Fruit fly (Drosophila melanogaster): ENCODE measurements around the gene FoxK.

The FoxK gene

dm6 chr3L:11147675-11148074, 27.1 kb upstream of the FoxK start (continued):
- no peak for TF ChIP-seq PHDP (tag; optimal IDR thresholded peaks at IDR 0.05)
- TF ChIP-seq Fer3 (tag; optimal IDR thresholded peaks at IDR 0.05) = no peak
- peak; percentile 99 for TF ChIP-seq Blimp-1 (GFP tag; optimal IDR thresholded peaks at IDR 0.05)
- TF ChIP-seq abd-A (tag; optimal IDR thresholded peaks at IDR 0.05) = peak; percentile 76
- TF ChIP-seq CG4617 (GFP tag; optimal IDR thresholded peaks at IDR 0.05; ENCODE audit: borderline replicate concordance) = no peak
- no peak for TF ChIP-seq peb (GFP tag; IDR thresholded peaks at IDR 0.05)
- TF ChIP-seq Awh (GFP tag; IDR thresholded peaks at IDR 0.05) = peak; percentile 54; the same call in 1 of the 2 replicates
- TF ChIP-seq CG6175 (GFP tag; IDR thresholded peaks at IDR 0.05) = no peak
- TF ChIP-seq fd96Cb (tag; optimal IDR thresholded peaks at IDR 0.05) = no peak
- TF ChIP-seq zfh1 (GFP tag; IDR thresholded peaks at IDR 0.05) = no peak
- TF ChIP-seq Atf6 (GFP tag; IDR thresholded peaks at IDR 0.05) = no peak
- TF ChIP-seq CG8924 (tag; optimal IDR thresholded peaks at IDR 0.05) = no peak

dm6 chr3L:11145065-11145464, 24.5 kb upstream of the FoxK start:
- TF ChIP-seq ind (GFP tag; optimal IDR thresholded peaks at IDR 0.05) = no peak
- TF ChIP-seq bowl (GFP tag; IDR thresholded peaks at IDR 0.05) = 0 out of 2 replicates have a peak, but pooled peaks have one; percentile 10
- no peak for TF ChIP-seq lab (GFP tag; optimal IDR thresholded peaks at IDR 0.05)
- TF ChIP-seq wor (GFP tag; IDR thresholded peaks at IDR 0.05) = no peak
- peak; percentile 85 for TF ChIP-seq CG13894 (tag; optimal IDR thresholded peaks at IDR 0.05)
- TF ChIP-seq CG7556 (GFP tag; optimal IDR thresholded peaks at IDR 0.05) = no peak
- no peak for TF ChIP-seq CG16779 (GFP tag; IDR thresholded peaks at IDR 0.05)
- TF ChIP-seq sisA (GFP tag; IDR thresholded peaks at IDR 0.05) = no peak
- TF ChIP-seq sd (tag; optimal IDR thresholded peaks at IDR 0.05) = peak; percentile 92
- no peak for TF ChIP-seq Rx (GFP tag; IDR thresholded peaks at IDR 0.05)
- no peak for TF ChIP-seq psq (GFP tag; optimal IDR thresholded peaks at IDR 0.05)
- no peak for TF ChIP-seq CG7963 (GFP tag; IDR thresholded peaks at IDR 0.05; ENCODE audit: partially characterized antibody)
- no peak for TF ChIP-seq CG3847 (GFP tag; IDR thresholded peaks at IDR 0.05)

dm6 chr3L:11138862-11139261, 18.3 kb upstream of the FoxK start:
- TF ChIP-seq zfh1 (GFP tag; IDR thresholded peaks at IDR 0.05) = no peak
- 0 out of 2 replicates have a peak, but pooled peaks have one; percentile 17 for TF ChIP-seq Drgx (GFP tag; IDR thresholded peaks at IDR 0.05)
- no peak for TF ChIP-seq Sry-β (GFP tag; optimal IDR thresholded peaks at IDR 0.05)
- 0 out of 2 replicates have a peak, but pooled peaks have one; percentile 17 for TF ChIP-seq bbx (GFP tag; IDR thresholded peaks at IDR 0.05; ENCODE audit: partially characterized antibody)
- TF ChIP-seq crol (GFP tag; IDR thresholded peaks at IDR 0.05) = peak; percentile 78

dm6 chr3L:11136349-11136748, 15.8 kb upstream of the FoxK start:
- TF ChIP-seq Tbp (GFP tag; optimal IDR thresholded peaks at IDR 0.05) = no peak
- peak in 1 of 2 experiments; percentile 62 for TF ChIP-seq eve (GFP tag; optimal IDR thresholded peaks at IDR 0.05)
- TF ChIP-seq CG2202 (tag; optimal IDR thresholded peaks at IDR 0.05) = no peak
- peak in 1 of 2 experiments; percentile 2 for TF ChIP-seq bsh (GFP tag; optimal IDR thresholded peaks at IDR 0.05)

- no peak for TF ChIP-seq org-1 (GFP tag; optimal IDR thresholded peaks at IDR 0.05)
- no peak for TF ChIP-seq Ets97D (GFP tag; optimal IDR thresholded peaks at IDR 0.05)
- no peak for TF ChIP-seq dimm (GFP tag; IDR thresholded peaks at IDR 0.05)
- no peak for TF ChIP-seq CG11085 (GFP tag; IDR thresholded peaks at IDR 0.05)
- peak; percentile 57 for TF ChIP-seq sens (GFP tag)
- no peak for TF ChIP-seq CG15269 (tag; optimal IDR thresholded peaks at IDR 0.05)
- TF ChIP-seq pita (GFP tag; optimal IDR thresholded peaks at IDR 0.05) = no peak
- TF ChIP-seq Fer1 (GFP tag; optimal IDR thresholded peaks at IDR 0.05) = no peak
- no peak for TF ChIP-seq pfk (GFP tag; optimal IDR thresholded peaks at IDR 0.05)
- TF ChIP-seq ERR (GFP tag; optimal IDR thresholded peaks at IDR 0.05) = no peak
- no peak for TF ChIP-seq CG11695 (GFP tag; IDR thresholded peaks at IDR 0.05)
- no peak for TF ChIP-seq fd3F (GFP tag; optimal IDR thresholded peaks at IDR 0.05)
- no peak for TF ChIP-seq CG7786 (GFP tag; optimal IDR thresholded peaks at IDR 0.05)
- TF ChIP-seq sens-2 (GFP tag; IDR thresholded peaks at IDR 0.05) = no peak
Measured at dm6 chr3L:11135846-11136245, 15.3 kb upstream of the FoxK start, which contains the start of gene IRSp53. IRSp53 (plus strand) TSS chr3L:11136049.
